Fruit fly (Drosophila melanogaster) Kc167 (cell line): ENCODE measurements around the gene Exn.

Experiments used
- Myc ChIP-seq: fragments of >200 bp; optimal IDR thresholded peaks from 2 replicates; lab custom pipeline; 2017; ENCODE audit warnings: missing external identifiers
- Sin3A ChIP-seq: fragments of >200 bp; optimal IDR thresholded peaks from 2 replicates; lab custom pipeline; 2018; ENCODE audit warnings: missing external identifiers
- h ChIP-seq: fragments of >200 bp; optimal IDR thresholded peaks from 3 replicates; lab custom pipeline; 2018; ENCODE audit warnings: missing external identifiers
- psq ChIP-seq: fragments of >200 bp; optimal IDR thresholded peaks from 2 replicates; lab custom pipeline; 2017; ENCODE audit warnings: missing external identifiers
- ttk ChIP-seq: sonication (Bioruptor generic); optimal IDR thresholded peaks from 2 replicates; lab custom pipeline; 2017; ENCODE audit warnings: missing external identifiers

DNA sequence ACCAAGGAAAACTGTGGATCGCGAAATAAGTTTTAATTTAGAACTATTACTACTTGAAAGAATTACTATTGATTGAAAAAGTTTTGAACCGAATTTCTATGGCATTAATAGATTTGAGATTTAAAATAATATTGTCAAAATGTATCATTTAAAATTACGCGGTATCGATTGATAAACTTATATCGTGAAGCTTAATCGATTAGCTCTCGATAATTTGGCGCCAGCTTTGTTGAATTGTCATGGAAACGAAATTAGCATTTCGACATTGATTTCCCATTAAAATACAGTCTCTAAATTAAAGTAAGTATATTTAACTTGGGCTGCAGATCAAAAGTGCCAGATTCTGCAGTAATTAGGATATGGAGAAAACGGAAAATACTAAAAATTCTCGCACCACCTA lies 57.5 kb downstream of the Exn start, which contains the start of gene CG7730:
- no peak for TF ChIP-seq h (lab: Kevin White, UChicago)
- TF ChIP-seq psq (lab: Kevin White, UChicago): no peak
- TF ChIP-seq Sin3A: no peak
- no peak for TF ChIP-seq Myc (lab: Kevin White, UChicago)
- no peak for TF ChIP-seq ttk (lab: Kevin White, UChicago)
